Fruit fly (Drosophila melanogaster): ENCODE measurements around the gene CG15864.
A peak's percentile ranks its signal among the peaks of the same experiment; 100 is the strongest.

dm6 chr3R:8239472-8240301, 8.6 kb upstream of the CG15864 start:
- peak; percentile 55 for TF ChIP-seq EcR (GFP tag; optimal IDR thresholded peaks at IDR 0.05)
- peak; percentile 89 for TF ChIP-seq Snoo (tag; optimal IDR thresholded peaks at IDR 0.05)
- no peak for TF ChIP-seq CG12605 (GFP tag; IDR thresholded peaks at IDR 0.05)
- TF ChIP-seq fd96Ca (GFP tag; IDR thresholded peaks at IDR 0.05) = peak; percentile 70
- peak; percentile 83 for TF ChIP-seq Pif1B (GFP tag; optimal IDR thresholded peaks at IDR 0.05)
- TF ChIP-seq CG8159 (tag; optimal IDR thresholded peaks at IDR 0.05) = peak; percentile 92
- peak; percentile 26 for TF ChIP-seq rn (GFP tag; IDR thresholded peaks at IDR 0.05)
- TF ChIP-seq CG9948 (tag; optimal IDR thresholded peaks at IDR 0.05) = peak; percentile 83
- TF ChIP-seq gl (tag; optimal IDR thresholded peaks at IDR 0.05) = peak; percentile 54
- peak; percentile 82 for TF ChIP-seq CG17806 (tag; optimal IDR thresholded peaks at IDR 0.05)
- TF ChIP-seq CG13204 (GFP tag; optimal IDR thresholded peaks at IDR 0.05) = no peak
